Worm (Caenorhabditis elegans): ENCODE data around the gene Y54F10AL.1.

- TF ChIP-seq nhr-11 (tag; optimal IDR thresholded peaks at IDR 0.05), result no peak
- TF ChIP-seq lin-39 (tag; optimal IDR thresholded peaks at IDR 0.05), result no peak
- TF ChIP-seq zag-1 (tag; optimal IDR thresholded peaks at IDR 0.05), result no peak
- no peak for TF ChIP-seq sea-2 (GFP tag; optimal IDR thresholded peaks at IDR 0.05)
- no peak for TF ChIP-seq unc-62 (GFP tag; optimal IDR thresholded peaks at IDR 0.05)
- no peak for TF ChIP-seq fkh-10 (GFP tag; optimal IDR thresholded peaks at IDR 0.05)
- no peak for TF ChIP-seq ama-1 (optimal IDR thresholded peaks at IDR 0.05)
Observed at ce11 chrIII:2477303-2477702, 10.2 kb upstream of the Y54F10AL.1 start.
